Worm (Caenorhabditis elegans) whole organism, L4 larva: ENCODE measurements around the gene ZK105.13.

Experiments
- F10B5.3 ChIP-seq: sonication (generic microtip); optimal IDR thresholded peaks from 2 replicates; lab custom pipeline; 2016; ENCODE audit warnings: mild to moderate bottlenecking, missing genetic modification characterization, missing compliant biosample characterization
- F37D6.2 ChIP-seq: sonication (generic microtip); optimal IDR thresholded peaks from 2 replicates; lab custom pipeline; 2016; ENCODE audit warnings: mild to moderate bottlenecking, missing genetic modification characterization, missing compliant biosample characterization
- F49E8.2 ChIP-seq: sonication (generic microtip); optimal IDR thresholded peaks from 2 replicates; lab custom pipeline; 2016; ENCODE audit warnings: missing compliant biosample characterization, mild to moderate bottlenecking, missing genetic modification characterization, borderline replicate concordance
- R02D3.7 ChIP-seq: fragments of 150-350 bp; sonication (generic microtip); optimal IDR thresholded peaks from 3 replicates; lab custom pipeline; 2014; ENCODE audit warnings: missing biosample characterization, missing genetic modification characterization
- T26A8.4 ChIP-seq: fragments of 200-800 bp; sonication (Bioruptor generic); IDR thresholded peaks from 2 replicates; pipeline ENCODE4 v1.3.6; 2022; ENCODE audit warnings: missing genetic modification characterization, missing compliant biosample characterization
- Y105C5A.15 ChIP-seq: fragments of 200-800 bp; sonication (Bioruptor generic); IDR thresholded peaks from 2 replicates; pipeline ENCODE4 v1.3.6; 2022; ENCODE audit warnings: missing genetic modification characterization, missing compliant biosample characterization
- Y48G9A.11 ChIP-seq: fragments of 200-800 bp; sonication (Bioruptor generic); IDR thresholded peaks from 2 replicates; pipeline ENCODE4 v1.3.6; 2022; ENCODE audit warnings: missing genetic modification reagents, missing genetic modification characterization, missing compliant biosample characterization
- Y5F2A.4 ChIP-seq: fragments of 200-800 bp; sonication (Bioruptor generic); optimal IDR thresholded peaks from 2 replicates; lab custom pipeline; 2018; ENCODE audit warnings: mild to moderate bottlenecking, missing genetic modification characterization, missing compliant biosample characterization
- Y75B8A.6 ChIP-seq: fragments of 200-800 bp; sonication (Bioruptor generic); IDR thresholded peaks from 2 replicates; pipeline ENCODE4 v1.3.6; 2022; ENCODE audit warnings: missing genetic modification reagents, missing genetic modification characterization, missing compliant biosample characterization
- ZK337.2 ChIP-seq: fragments of 200-800 bp; sonication (Bioruptor generic); IDR thresholded peaks from 2 replicates; pipeline ENCODE4 v1.3.6; 2022; ENCODE audit warnings: missing genetic modification reagents, missing genetic modification characterization, missing compliant biosample characterization
- aha-1 ChIP-seq: fragments of 150-350 bp; peaks from one replicate; lab custom pipeline; 2014; ENCODE audit warnings: missing biosample characterization, missing genetic modification characterization
- ama-1 ChIP-seq: fragments of 150-350 bp; optimal IDR thresholded peaks from 2 replicates; lab custom pipeline; 2014; ENCODE audit warnings: inconsistent platforms, mixed read lengths
- ceh-20 ChIP-seq: fragments of 200-800 bp; sonication (Bioruptor generic); IDR thresholded peaks from 2 replicates; pipeline ENCODE4 v1.3.6; 2022; ENCODE audit warnings: missing genetic modification reagents, missing genetic modification characterization, missing compliant biosample characterization
- ceh-82 ChIP-seq: sonication (generic microtip); optimal IDR thresholded peaks from 2 replicates; lab custom pipeline; 2017; ENCODE audit warnings: missing biosample characterization, missing genetic modification characterization
- ces-1 ChIP-seq: fragments of 150-350 bp; sonication (generic microtip); optimal IDR thresholded peaks from 4 replicates; lab custom pipeline; 2014; ENCODE audit warnings: missing biosample characterization, missing genetic modification reagents, missing genetic modification characterization
- cey-2 ChIP-seq: sonication (generic microtip); optimal IDR thresholded peaks from 3 replicates; lab custom pipeline; 2017; ENCODE audit warnings: missing genetic modification characterization, mild to moderate bottlenecking, missing compliant biosample characterization, antibody characterized with exemption, borderline replicate concordance; ENCODE audit not compliant: insufficient read depth
- daf-19 ChIP-seq: fragments of 200-800 bp; sonication (Bioruptor generic); conservative IDR thresholded peaks from 2 replicates; pipeline ENCODE4 v1.3.6; 2022; ENCODE audit warnings: missing genetic modification characterization, missing compliant biosample characterization
- daf-8 ChIP-seq: fragments of 200-800 bp; sonication (Bioruptor generic); IDR thresholded peaks from 2 replicates; pipeline ENCODE4 v1.3.6; 2022; ENCODE audit warnings: missing genetic modification characterization, missing compliant biosample characterization
- dpl-1 ChIP-seq: fragments of 150-350 bp; optimal IDR thresholded peaks from 2 replicates; lab custom pipeline; 2014; ENCODE audit warnings: missing biosample characterization, missing genetic modification reagents, missing genetic modification characterization
- duxl-1 ChIP-seq: sonication (generic microtip); optimal IDR thresholded peaks from 2 replicates; lab custom pipeline; 2016; ENCODE audit warnings: mild to moderate bottlenecking, missing genetic modification characterization, moderate library complexity, missing compliant biosample characterization; ENCODE audit not compliant: poor library complexity
- egl-43 ChIP-seq: fragments of 200-800 bp; sonication (Bioruptor generic); IDR thresholded peaks from 2 replicates; pipeline ENCODE4 v1.3.6; 2022; ENCODE audit warnings: missing genetic modification reagents, missing genetic modification characterization, missing compliant biosample characterization
- hlh-30 ChIP-seq: sonication (generic microtip); optimal IDR thresholded peaks from 2 replicates; lab custom pipeline; 2017; ENCODE audit warnings: antibody characterized with exemption, mild to moderate bottlenecking, missing genetic modification characterization, missing compliant biosample characterization; ENCODE audit not compliant: insufficient read depth
- hmg-1.1 ChIP-seq: fragments of 200-800 bp; sonication (Bioruptor generic); IDR thresholded peaks from 2 replicates; pipeline ENCODE4 v1.3.6; 2022; ENCODE audit warnings: missing genetic modification reagents, missing genetic modification characterization, missing compliant biosample characterization
- lim-7 ChIP-seq: fragments of 200-800 bp; sonication (Bioruptor generic); IDR thresholded peaks from 2 replicates; pipeline ENCODE4 v1.3.6; 2022; ENCODE audit warnings: missing genetic modification characterization, missing compliant biosample characterization
- lin-1 ChIP-seq: fragments of 200-800 bp; sonication (Bioruptor generic); IDR thresholded peaks from 2 replicates; pipeline ENCODE4 v1.3.6; 2022; ENCODE audit warnings: missing genetic modification reagents, missing genetic modification characterization, missing compliant biosample characterization
- lin-13 ChIP-seq: fragments of 150-350 bp; optimal IDR thresholded peaks from 2 replicates; lab custom pipeline; 2014; ENCODE audit warnings: missing biosample characterization, missing genetic modification reagents, missing genetic modification characterization
- lin-38 ChIP-seq: fragments of 200-800 bp; sonication (Bioruptor generic); IDR thresholded peaks from 2 replicates; pipeline ENCODE4 v1.3.6; 2022; ENCODE audit warnings: missing genetic modification reagents, missing genetic modification characterization, missing compliant biosample characterization
- lir-3 ChIP-seq: sonication (generic microtip); optimal IDR thresholded peaks from 2 replicates; lab custom pipeline; 2016; ENCODE audit warnings: mild to moderate bottlenecking, missing genetic modification characterization, missing compliant biosample characterization
- lsy-2 ChIP-seq, 2 experiments: fragments of 150-350 bp in 1 of 2; sonication (generic microtip) in 1 of 2; optimal IDR thresholded peaks; 2 replicates each; lab custom pipeline; 2014 to 2017; ENCODE audit warnings: missing biosample characterization in 2 of 2, missing genetic modification characterization in 2 of 2
- madf-5 ChIP-seq, 2 experiments: fragments of 200-800 bp; sonication (Bioruptor generic); IDR thresholded peaks; 2 replicates each; pipeline ENCODE4 v1.3.6; 2022; ENCODE audit warnings: missing compliant biosample characterization in 2 of 2, missing genetic modification characterization in 2 of 2
- mdl-1 ChIP-seq, 2 experiments: fragments of 150-350 bp in 1 of 2; sonication (generic microtip) in 1 of 2; optimal IDR thresholded peaks; 2 replicates each; lab custom pipeline; 2014 to 2017; ENCODE audit warnings: missing biosample characterization in 2 of 2, missing genetic modification characterization in 2 of 2
- mep-1 ChIP-seq: fragments of 150-350 bp; sonication (generic microtip); optimal IDR thresholded peaks from 3 replicates; lab custom pipeline; 2014; ENCODE audit warnings: missing biosample characterization, missing genetic modification characterization
- mes-2 ChIP-seq: sonication (generic microtip); optimal IDR thresholded peaks from 2 replicates; lab custom pipeline; 2016; ENCODE audit warnings: missing genotype, mild to moderate bottlenecking, missing genetic modification characterization, missing compliant biosample characterization; ENCODE audit not compliant: poor library complexity, severe bottlenecking
- mxl-3 ChIP-seq: fragments of 200-800 bp; sonication (Bioruptor generic); optimal IDR thresholded peaks from 2 replicates; lab custom pipeline; 2018; ENCODE audit warnings: mild to moderate bottlenecking, missing genetic modification characterization, missing compliant biosample characterization
- nhr-10 ChIP-seq: fragments of 150-350 bp; optimal IDR thresholded peaks from 2 replicates; lab custom pipeline; 2014; ENCODE audit warnings: missing biosample characterization, missing genetic modification characterization
- nhr-102 ChIP-seq: sonication (generic microtip); optimal IDR thresholded peaks from 2 replicates; lab custom pipeline; 2016; ENCODE audit warnings: mild to moderate bottlenecking, missing genetic modification characterization, moderate library complexity, missing compliant biosample characterization
- nhr-237 ChIP-seq: sonication (generic microtip); optimal IDR thresholded peaks from 2 replicates; lab custom pipeline; 2017; ENCODE audit warnings: missing biosample characterization, missing genetic modification characterization
- nhr-42 ChIP-seq: fragments of 200-800 bp; sonication (Bioruptor generic); IDR thresholded peaks from 2 replicates; pipeline ENCODE4 v1.3.6; 2022; ENCODE audit warnings: missing genetic modification characterization, missing compliant biosample characterization
- nhr-77 ChIP-seq: fragments of 150-350 bp; optimal IDR thresholded peaks from 2 replicates; lab custom pipeline; 2014; ENCODE audit warnings: missing biosample characterization, missing genetic modification characterization
- pqm-1 ChIP-seq: sonication (generic microtip); optimal IDR thresholded peaks from 2 replicates; lab custom pipeline; 2017; ENCODE audit warnings: missing biosample characterization, missing genetic modification characterization
- set-16 ChIP-seq: fragments of 200-800 bp; sonication (Bioruptor generic); IDR thresholded peaks from 2 replicates; pipeline ENCODE4 v1.3.6; 2022; ENCODE audit warnings: missing genetic modification reagents, missing genetic modification characterization, missing compliant biosample characterization
- snpc-1.2 ChIP-seq: fragments of 200-800 bp; sonication (Bioruptor generic); IDR thresholded peaks from 2 replicates; pipeline ENCODE4 v1.3.6; 2022; ENCODE audit warnings: missing genetic modification reagents, missing genetic modification characterization, missing compliant biosample characterization
- spr-1 ChIP-seq: sonication (generic microtip); optimal IDR thresholded peaks from 2 replicates; lab custom pipeline; 2016; ENCODE audit warnings: mild to moderate bottlenecking, missing genetic modification characterization, missing compliant biosample characterization
- tra-1 ChIP-seq: fragments of 200-800 bp; sonication (Bioruptor generic); IDR thresholded peaks from 2 replicates; pipeline ENCODE4 v1.3.6; 2022; ENCODE audit warnings: missing genetic modification reagents, missing genetic modification characterization, missing compliant biosample characterization
- unc-130 ChIP-seq: sonication (generic microtip); optimal IDR thresholded peaks from 2 replicates; lab custom pipeline; 2016; ENCODE audit warnings: missing genetic modification reagents, missing genetic modification characterization, missing compliant biosample characterization
- unc-39 ChIP-seq: sonication (generic microtip); optimal IDR thresholded peaks from 2 replicates; lab custom pipeline; 2017; ENCODE audit warnings: missing biosample characterization, missing genetic modification characterization
- unc-62 ChIP-seq, 3 experiments: fragments of 150-350 bp in 1 of 3; sonication (generic microtip); optimal IDR thresholded peaks in 2 of 3; peaks in 1 of 3; 1 replicate in 1 of 3; 2 replicates in 2 of 3; lab custom pipeline; 2014 to 2017; ENCODE audit warnings: missing biosample characterization in 3 of 3, missing genetic modification characterization in 3 of 3, missing genetic modification reagents in 3 of 3, missing genotype in 1 of 3
- zag-1 ChIP-seq: fragments of 150-350 bp; optimal IDR thresholded peaks from 2 replicates; lab custom pipeline; 2014; ENCODE audit warnings: missing biosample characterization, missing genetic modification characterization
- ztf-11 ChIP-seq: fragments of 150-350 bp; optimal IDR thresholded peaks from 2 replicates; lab custom pipeline; 2014; ENCODE audit warnings: missing biosample characterization, missing genetic modification characterization

Gene ZK105.13

DNA sequence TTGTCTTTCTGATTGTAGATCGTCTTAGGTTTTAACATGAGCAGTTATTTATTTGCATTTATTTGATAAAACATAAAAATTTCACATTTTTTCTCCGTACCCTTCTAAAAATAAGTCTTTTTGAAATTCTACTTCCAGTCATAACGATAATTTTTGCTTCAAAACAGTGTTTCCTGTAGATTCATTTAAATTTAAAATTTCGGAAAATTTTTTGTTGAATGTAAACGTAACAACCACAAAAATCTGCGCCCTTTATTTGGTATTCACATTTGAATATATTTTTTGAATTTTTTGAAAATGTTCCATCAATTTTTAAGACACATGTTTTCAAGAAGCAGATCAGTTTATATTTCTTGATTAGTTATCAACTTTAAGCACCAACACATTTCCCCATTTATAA lies 32.4 kb upstream of the ZK105.13 start:
- no peak for TF ChIP-seq Y105C5A.15 (GFP tag; lab: Robert Waterston, UW)
- TF ChIP-seq aha-1 (tag; lab: Kevin White, UChicago), result peak; percentile 92
- TF ChIP-seq, all 104 proteins: peak for 1

DNA sequence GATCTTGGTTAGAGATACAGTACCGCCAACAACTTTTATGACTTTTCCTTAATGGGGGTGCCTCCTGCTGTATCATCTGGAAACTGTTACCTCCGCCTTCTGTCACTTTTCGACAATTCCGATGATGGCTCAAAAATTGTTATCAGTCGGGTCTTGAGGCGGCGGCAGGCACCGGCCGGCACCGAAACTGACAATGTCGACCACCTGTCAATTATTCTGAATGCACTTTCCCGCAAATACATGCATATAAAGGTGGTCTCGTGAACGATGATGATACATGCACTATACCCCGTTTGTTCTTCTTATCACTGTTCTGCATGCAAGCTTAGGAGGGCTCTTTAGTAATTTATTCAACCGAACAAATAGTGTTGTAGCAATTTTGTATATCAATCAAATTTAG lies 31.1 kb upstream of the ZK105.13 start:
- peak; percentile 49 for TF ChIP-seq mxl-3
- TF ChIP-seq lir-3, result no peak
- TF ChIP-seq hlh-30, result peak; percentile 58
- peak; percentile 41; the same call in 1 of the 2 replicates for TF ChIP-seq set-16 (GFP tag; lab: Robert Waterston, UW)
- no peak for TF ChIP-seq F10B5.3 (tag; lab: Kevin White, UChicago)
- no peak for TF ChIP-seq madf-5 (GFP tag; IDR thresholded peaks at IDR 0.05; lab: Robert Waterston, UW)
- no peak for TF ChIP-seq spr-1 (tag; lab: Kevin White, UChicago)
- no peak for TF ChIP-seq hmg-1.1
- peak; percentile 29 for TF ChIP-seq mes-2 (tag; lab: Kevin White, UChicago)
- no peak for TF ChIP-seq zag-1 (tag; lab: Kevin White, UChicago)
- TF ChIP-seq nhr-77 (tag; lab: Kevin White, UChicago), result peak; percentile 25
- no peak for TF ChIP-seq ZK337.2 (GFP tag; lab: Robert Waterston, UW)
- peak; percentile 53 for TF ChIP-seq pqm-1 (tag; lab: Kevin White, UChicago)
- TF ChIP-seq R02D3.7 (tag; lab: Kevin White, UChicago), result no peak
- peak in 1 of 2 experiments; percentile 2 for TF ChIP-seq mdl-1 (tag; optimal IDR thresholded peaks at IDR 0.05; lab: Kevin White, UChicago)
- TF ChIP-seq ama-1 (lab: Kevin White, UChicago), result no peak
- TF ChIP-seq mep-1 (tag; lab: Kevin White, UChicago), result peak; percentile 53
- 0 out of 2 replicates have a peak, but pooled peaks have one; percentile 47 for TF ChIP-seq T26A8.4 (GFP tag; lab: Robert Waterston, UW)
- no peak for TF ChIP-seq nhr-10 (tag; lab: Kevin White, UChicago)
- no peak for TF ChIP-seq daf-8
- TF ChIP-seq egl-43 (GFP tag; lab: Robert Waterston, UW), result no peak
- TF ChIP-seq ceh-20 (GFP tag; lab: Robert Waterston, UW), result peak; percentile 80
- peak in 1 of 2 experiments; percentile 8 for TF ChIP-seq lsy-2 (tag; optimal IDR thresholded peaks at IDR 0.05; lab: Kevin White, UChicago)
- no peak for TF ChIP-seq cey-2 (tag; lab: Kevin White, UChicago)
- TF ChIP-seq ces-1 (GFP tag; lab: Kevin White, UChicago), result no peak
- TF ChIP-seq Y48G9A.11 (GFP tag; lab: Robert Waterston, UW), result no peak
- TF ChIP-seq unc-130 (GFP tag; lab: Kevin White, UChicago), result no peak
- no peak for TF ChIP-seq daf-19 (GFP tag; lab: Robert Waterston, UW)
- no peak for TF ChIP-seq F49E8.2 (tag; lab: Kevin White, UChicago)
- TF ChIP-seq snpc-1.2 (GFP tag; lab: Robert Waterston, UW), result no peak
- TF ChIP-seq unc-39 (tag; lab: Kevin White, UChicago), result no peak
- TF ChIP-seq nhr-237 (tag; lab: Kevin White, UChicago), result no peak
- no peak for TF ChIP-seq dpl-1
- TF ChIP-seq lin-38, result no peak
- no peak for TF ChIP-seq F37D6.2 (tag; lab: Kevin White, UChicago)
- TF ChIP-seq lim-7 (GFP tag; lab: Robert Waterston, UW), result no peak
- peak; percentile 100 for TF ChIP-seq tra-1 (GFP tag; lab: Robert Waterston, UW)
- no peak for TF ChIP-seq nhr-42 (GFP tag; lab: Robert Waterston, UW)
- TF ChIP-seq lin-13 (GFP tag; lab: Kevin White, UChicago), result no peak
- peak; percentile 15 for TF ChIP-seq duxl-1 (tag; lab: Kevin White, UChicago)
- TF ChIP-seq ceh-82 (tag; lab: Kevin White, UChicago), result no peak
- no peak for TF ChIP-seq Y5F2A.4 (GFP tag; lab: Kevin White, UChicago)
- TF ChIP-seq Y75B8A.6 (GFP tag; lab: Robert Waterston, UW), result no peak
- peak in 1 of 2 experiments; percentile 96 for TF ChIP-seq unc-62 (GFP tag; optimal IDR thresholded peaks at IDR 0.05 in 1 of 2; lab: Kevin White, UChicago)
- TF ChIP-seq unc-62 (tag; optimal IDR thresholded peaks at IDR 0.05; lab: Kevin White, UChicago), result no peak
- no peak for TF ChIP-seq ztf-11 (tag; lab: Kevin White, UChicago)
- TF ChIP-seq nhr-102 (tag; lab: Kevin White, UChicago), result peak; percentile 85
- peak; percentile 94 for TF ChIP-seq lin-1 (GFP tag; lab: Robert Waterston, UW)
